Fruit fly (Drosophila melanogaster): Measurements from ENCODE around the gene CG9389.

CG9389 gene

dm6 chr3L:21276296-21277257, 6.2 kb upstream of the CG9389 start (continued):
- no peak for TF ChIP-seq Eip93F (GFP tag; optimal IDR thresholded peaks at IDR 0.05)
- TF ChIP-seq CG15336 (GFP tag; IDR thresholded peaks at IDR 0.05): no peak
- TF ChIP-seq OdsH (GFP tag; optimal IDR thresholded peaks at IDR 0.05): peak; percentile 7
- peak; percentile 34 for TF ChIP-seq CG6808 (GFP tag; optimal IDR thresholded peaks at IDR 0.05)
- TF ChIP-seq cyc (GFP tag; optimal IDR thresholded peaks at IDR 0.05): peak; percentile 54
- TF ChIP-seq CG9139 (GFP tag; optimal IDR thresholded peaks at IDR 0.05): no peak
- no peak for TF ChIP-seq Lpt (GFP tag; optimal IDR thresholded peaks at IDR 0.05)
- TF ChIP-seq acj6 (GFP tag; optimal IDR thresholded peaks at IDR 0.05): peak; percentile 49
- TF ChIP-seq topi (GFP tag; optimal IDR thresholded peaks at IDR 0.05): peak; percentile 53
- peak in 1 of 2 experiments; percentile 50 for TF ChIP-seq ss (GFP tag; optimal IDR thresholded peaks at IDR 0.05)
- peak; percentile 5 for TF ChIP-seq CG6792 (GFP tag; optimal IDR thresholded peaks at IDR 0.05)
- no peak for TF ChIP-seq net (GFP tag; optimal IDR thresholded peaks at IDR 0.05)
- TF ChIP-seq CG6163 (GFP tag; IDR thresholded peaks at IDR 0.05): 0 out of 3 replicates have a peak, but pooled peaks have one; percentile 18
- no peak for TF ChIP-seq Hr38 (GFP tag; optimal IDR thresholded peaks at IDR 0.05)
- TF ChIP-seq CG10631 (GFP tag; optimal IDR thresholded peaks at IDR 0.05): peak; percentile 43

dm6 chr3L:21275921-21276295, 5.5 kb upstream of the CG9389 start:
- TF ChIP-seq Eip78C (GFP tag): no peak
- TF ChIP-seq CG4318 (GFP tag; optimal IDR thresholded peaks at IDR 0.05): no peak
- no peak for TF ChIP-seq Met (GFP tag; optimal IDR thresholded peaks at IDR 0.05)
- TF ChIP-seq spab (GFP tag; optimal IDR thresholded peaks at IDR 0.05): no peak
- TF ChIP-seq CG3032 (tag; optimal IDR thresholded peaks at IDR 0.05): no peak
- no peak for TF ChIP-seq CG10669 (GFP tag; optimal IDR thresholded peaks at IDR 0.05)
- peak; percentile 69 for TF ChIP-seq svp (GFP tag)
- TF ChIP-seq achi (GFP tag; optimal IDR thresholded peaks at IDR 0.05): no peak
- TF ChIP-seq CG34406 (GFP tag; optimal IDR thresholded peaks at IDR 0.05): no peak

dm6 chr3L:21273504-21273903, 3.1 kb upstream of the CG9389 start:
- TF ChIP-seq Ets96B (tag; optimal IDR thresholded peaks at IDR 0.05): no peak
- peak; percentile 95 for TF ChIP-seq svp (GFP tag)

dm6 chr3L:21267862-21268385, 2.5 kb downstream of the CG9389 start, which contains the start of gene CG9391:
CG9391 (minus strand) TSS chr3L:21268335.
- peak; percentile 57 for TF ChIP-seq svp (GFP tag)
- no peak for TF ChIP-seq topi (GFP tag; optimal IDR thresholded peaks at IDR 0.05)
- TF ChIP-seq Hr39 (GFP tag; optimal IDR thresholded peaks at IDR 0.05): no peak

- peak; percentile 59 for TF ChIP-seq svp (GFP tag)
- TF ChIP-seq fd59A (GFP tag; optimal IDR thresholded peaks at IDR 0.05): no peak
- 0 out of 3 replicates have a peak, but pooled peaks have one; percentile 16 for TF ChIP-seq eg (GFP tag; IDR thresholded peaks at IDR 0.05)
- no peak for TF ChIP-seq CG6163 (GFP tag; IDR thresholded peaks at IDR 0.05)
- no peak for TF ChIP-seq topi (GFP tag; optimal IDR thresholded peaks at IDR 0.05)
- TF ChIP-seq fkh (GFP tag; optimal IDR thresholded peaks at IDR 0.05): peak; percentile 17
These were observed 4.2 kb downstream of the CG9389 start for dm6 chr3L:21266101-21266656.

- TF ChIP-seq vri (GFP tag; optimal IDR thresholded peaks at IDR 0.05): no peak
- no peak for TF ChIP-seq Smox (GFP tag; optimal IDR thresholded peaks at IDR 0.05)
- TF ChIP-seq ss (GFP tag; optimal IDR thresholded peaks at IDR 0.05): no peak
- TF ChIP-seq CG7368 (GFP tag; optimal IDR thresholded peaks at IDR 0.05): no peak
- TF ChIP-seq achi (GFP tag; optimal IDR thresholded peaks at IDR 0.05): no peak
- peak; percentile 28 for TF ChIP-seq fkh (GFP tag; optimal IDR thresholded peaks at IDR 0.05)
- TF ChIP-seq fd59A (GFP tag; optimal IDR thresholded peaks at IDR 0.05): no peak
- no peak for TF ChIP-seq topi (GFP tag; optimal IDR thresholded peaks at IDR 0.05)
- TF ChIP-seq CG16779 (tag; optimal IDR thresholded peaks at IDR 0.05): no peak
These were observed 8.0 kb downstream of the CG9389 start for dm6 chr3L:21262426-21262825.
